Worm (Caenorhabditis elegans) whole organism, L1 larva: ENCODE data around the gene T22F3.2.

Source experiments
- C16A3.4 ChIP-seq: fragments of 150-350 bp; optimal IDR thresholded peaks from 2 replicates; lab custom pipeline; 2014; ENCODE audit warnings: missing biosample characterization, missing genetic modification characterization
- aha-1 ChIP-seq: fragments of 150-350 bp; optimal IDR thresholded peaks from 2 replicates; lab custom pipeline; 2014; ENCODE audit warnings: missing biosample characterization, missing genetic modification characterization
- ama-1 ChIP-seq: fragments of 150-350 bp; optimal IDR thresholded peaks from 2 replicates; lab custom pipeline; 2014
- blmp-1 ChIP-seq: fragments of 150-350 bp; optimal IDR thresholded peaks from 2 replicates; lab custom pipeline; 2014; ENCODE audit warnings: missing biosample characterization, missing genetic modification characterization
- ceh-82 ChIP-seq, 3 experiments: fragments of 150-350 bp in 1 of 3; sonication (generic microtip) in 2 of 3; optimal IDR thresholded peaks; 2 replicates each; lab custom pipeline; 2014 to 2017; ENCODE audit warnings: missing biosample characterization in 3 of 3, missing genetic modification characterization in 3 of 3
- ceh-88 ChIP-seq: fragments of 200-800 bp; sonication (Bioruptor generic); IDR thresholded peaks from 2 replicates; pipeline ENCODE4 v1.3.6; 2022; ENCODE audit warnings: missing genetic modification characterization, missing compliant biosample characterization
- efl-1 ChIP-seq, 4 experiments: fragments of 150-350 bp; optimal IDR thresholded peaks in 3 of 4; peaks in 1 of 4; 1 replicate in 1 of 4; 2 replicates in 3 of 4; lab custom pipeline; 2014; ENCODE audit warnings: missing biosample characterization in 2 of 4, missing genetic modification characterization in 2 of 4, missing genetic modification reagents in 2 of 4
- egl-27 ChIP-seq, 2 experiments: fragments of 150-350 bp in 1 of 2; sonication (generic microtip); optimal IDR thresholded peaks; 3 replicates each; lab custom pipeline; 2017 to 2018; ENCODE audit warnings: missing biosample characterization in 2 of 2, missing genetic modification characterization in 2 of 2, missing genetic modification reagents in 2 of 2
- elt-2 ChIP-seq: sonication (generic microtip); optimal IDR thresholded peaks from 2 replicates; lab custom pipeline; 2016; ENCODE audit warnings: missing genetic modification characterization, mild to moderate bottlenecking, inconsistent platforms, missing compliant biosample characterization, missing genetic modification reagents
- ets-5 ChIP-seq: fragments of 200-800 bp; sonication (Bioruptor generic); IDR thresholded peaks from 2 replicates; pipeline ENCODE4 v1.3.6; 2022; ENCODE audit warnings: missing genetic modification characterization, missing compliant biosample characterization
- fkh-10 ChIP-seq: sonication (generic microtip); optimal IDR thresholded peaks from 2 replicates; lab custom pipeline; 2017; ENCODE audit warnings: missing biosample characterization, missing genetic modification reagents, missing genetic modification characterization
- fos-1 ChIP-seq: fragments of 150-350 bp; optimal IDR thresholded peaks from 2 replicates; lab custom pipeline; 2014; ENCODE audit warnings: missing biosample characterization, missing genetic modification characterization
- grh-1 ChIP-seq: fragments of 200-800 bp; sonication (Bioruptor generic); IDR thresholded peaks from 2 replicates; pipeline ENCODE4 v1.3.6; 2022; ENCODE audit warnings: missing genetic modification reagents, missing genetic modification characterization, missing compliant biosample characterization
- hlh-17 ChIP-seq: fragments of 200-800 bp; sonication (Bioruptor generic); optimal IDR thresholded peaks from 2 replicates; lab custom pipeline; 2018; ENCODE audit warnings: missing genetic modification characterization, mild to moderate bottlenecking, missing compliant biosample characterization, moderate library complexity, borderline replicate concordance
- irx-1 ChIP-seq: sonication (generic microtip); optimal IDR thresholded peaks from 2 replicates; lab custom pipeline; 2016; ENCODE audit warnings: missing genetic modification characterization, missing compliant biosample characterization
- lin-13 ChIP-seq: fragments of 150-350 bp; optimal IDR thresholded peaks from 2 replicates; lab custom pipeline; 2014; ENCODE audit warnings: missing biosample characterization, missing genetic modification reagents, missing genetic modification characterization
- lir-3 ChIP-seq: sonication (generic microtip); optimal IDR thresholded peaks from 2 replicates; lab custom pipeline; 2016; ENCODE audit warnings: mild to moderate bottlenecking, missing genetic modification characterization, moderate library complexity, missing compliant biosample characterization; ENCODE audit not compliant: poor library complexity
- lsy-2 ChIP-seq, 2 experiments: fragments of 150-350 bp; optimal IDR thresholded peaks; 2 replicates each; lab custom pipeline; 2014; ENCODE audit warnings: missing biosample characterization in 2 of 2, missing genetic modification characterization in 2 of 2
- mab-9 ChIP-seq: fragments of 200-800 bp; sonication (Bioruptor generic); IDR thresholded peaks from 2 replicates; pipeline ENCODE4 v1.3.6; 2022; ENCODE audit warnings: missing genetic modification reagents, missing genetic modification characterization, missing compliant biosample characterization
- mdl-1 ChIP-seq, 2 experiments: fragments of 150-350 bp; optimal IDR thresholded peaks; 2 replicates each; lab custom pipeline; 2014 to 2017; ENCODE audit warnings: missing biosample characterization in 2 of 2, missing genetic modification characterization in 2 of 2, inconsistent platforms in 1 of 2
- nhr-12 ChIP-seq: sonication (generic microtip); optimal IDR thresholded peaks from 2 replicates; lab custom pipeline; 2017; ENCODE audit warnings: missing biosample characterization, missing genetic modification characterization
- nhr-28 ChIP-seq: fragments of 150-350 bp; optimal IDR thresholded peaks from 2 replicates; lab custom pipeline; 2014; ENCODE audit warnings: missing biosample characterization, missing genetic modification characterization
- nhr-76 ChIP-seq: sonication (generic microtip); optimal IDR thresholded peaks from 2 replicates; lab custom pipeline; 2017; ENCODE audit warnings: missing biosample characterization, missing genetic modification characterization
- nhr-85 ChIP-seq: sonication (generic microtip); peaks from one replicate; lab custom pipeline; 2016; ENCODE audit warnings: missing genetic modification characterization, inconsistent platforms, missing compliant biosample characterization
- pax-3 ChIP-seq: fragments of 200-800 bp; sonication (Bioruptor generic); optimal IDR thresholded peaks from 2 replicates; lab custom pipeline; 2018; ENCODE audit warnings: mild to moderate bottlenecking, missing genetic modification characterization, moderate library complexity, missing compliant biosample characterization
- pqm-1 ChIP-seq: sonication (generic microtip); optimal IDR thresholded peaks from 3 replicates; lab custom pipeline; 2017; ENCODE audit warnings: missing biosample characterization, missing genetic modification characterization
- rnt-1 ChIP-seq: sonication (generic microtip); optimal IDR thresholded peaks from 2 replicates; lab custom pipeline; 2016; ENCODE audit warnings: mild to moderate bottlenecking, missing genetic modification characterization, moderate library complexity, missing compliant biosample characterization
- sox-4 ChIP-seq: sonication (generic microtip); optimal IDR thresholded peaks from 2 replicates; lab custom pipeline; 2016; ENCODE audit warnings: missing genetic modification characterization, missing compliant biosample characterization
- swsn-7 ChIP-seq: sonication (generic microtip); optimal IDR thresholded peaks from 2 replicates; lab custom pipeline; 2016; ENCODE audit warnings: missing genetic modification characterization, missing compliant biosample characterization
- tbx-2 ChIP-seq: sonication (generic microtip); optimal IDR thresholded peaks from 2 replicates; lab custom pipeline; 2016; ENCODE audit warnings: missing genetic modification characterization, missing compliant biosample characterization
- tlp-1 ChIP-seq: fragments of 150-350 bp; optimal IDR thresholded peaks from 2 replicates; lab custom pipeline; 2014; ENCODE audit warnings: missing biosample characterization, missing genetic modification characterization
- vab-15 ChIP-seq: sonication (generic microtip); optimal IDR thresholded peaks from 2 replicates; lab custom pipeline; 2017; ENCODE audit warnings: missing genotype, mild to moderate bottlenecking, missing genetic modification characterization, missing compliant biosample characterization
- zag-1 ChIP-seq: fragments of 150-350 bp; optimal IDR thresholded peaks from 2 replicates; lab custom pipeline; 2014; ENCODE audit warnings: missing biosample characterization, missing genetic modification characterization
- zip-4 ChIP-seq: fragments of 200-800 bp; sonication (Bioruptor generic); optimal IDR thresholded peaks from 2 replicates; lab custom pipeline; 2018; ENCODE audit warnings: mild to moderate bottlenecking, missing genetic modification characterization, moderate library complexity, missing compliant biosample characterization
- ztf-11 ChIP-seq, 2 experiments: sonication (generic microtip); optimal IDR thresholded peaks; 2 replicates each; lab custom pipeline; 2016 to 2017; ENCODE audit warnings: missing genetic modification characterization in 2 of 2, missing biosample characterization in 1 of 2, missing compliant biosample characterization in 1 of 2
- ztf-4 ChIP-seq: fragments of 150-350 bp; optimal IDR thresholded peaks from 2 replicates; lab custom pipeline; 2014; ENCODE audit warnings: missing biosample characterization, missing genetic modification characterization

The T22F3.2 gene

DNA sequence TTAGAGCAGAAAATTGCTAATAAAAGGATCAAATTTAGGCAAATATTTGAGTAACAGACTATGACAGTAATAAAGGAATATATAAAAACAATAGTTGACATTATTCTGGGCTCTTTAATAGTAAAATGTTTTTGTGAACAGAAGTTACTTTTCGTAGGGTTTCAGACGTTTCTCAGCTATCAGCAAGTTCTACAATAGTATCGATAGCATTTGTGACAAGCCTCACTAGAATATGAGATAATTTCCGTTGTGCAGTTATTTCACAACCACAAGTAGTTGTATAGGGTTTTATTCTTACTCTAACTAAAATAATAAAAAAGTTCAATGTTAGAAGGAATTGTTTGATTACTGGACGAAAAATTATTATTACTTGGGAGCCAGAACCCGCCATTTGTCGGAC is 39.9 kb upstream of the T22F3.2 start, which contains the start of gene srbc-68:
srbc-68 (minus strand) TSS at position 101 of the 400 bp plus-strand sequence.
- TF ChIP-seq zip-4 (no peak), swsn-7 (tag; lab: Kevin White, UChicago) (no peak), fos-1 (tag; lab: Kevin White, UChicago) (no peak), ztf-4 (no peak), lir-3 (tag; lab: Kevin White, UChicago) (no peak), pqm-1 (no peak), tlp-1 (tag; lab: Kevin White, UChicago) (no peak)

DNA sequence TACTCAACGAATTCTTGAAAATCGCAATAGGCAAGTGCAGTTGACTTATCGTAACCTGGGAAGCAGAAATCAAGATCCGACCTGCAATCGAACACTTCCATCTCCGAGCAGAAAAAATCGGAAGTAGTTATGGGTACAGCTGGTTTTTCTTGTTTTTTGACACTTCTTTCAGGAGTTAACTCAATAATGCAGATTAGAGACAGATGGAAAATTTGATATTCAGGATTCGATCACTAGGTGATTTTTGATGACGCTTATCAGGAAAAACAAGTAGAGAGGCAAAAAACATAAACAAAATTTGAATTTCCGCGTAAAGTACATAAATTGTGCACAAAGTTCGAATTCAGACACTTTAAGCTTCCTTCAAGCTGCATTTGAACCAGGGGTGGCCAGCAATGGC is 37.6 kb upstream of the T22F3.2 start, which contains the start of gene srw-130:
srw-130 (minus strand) TSS at position 101 of the 400 bp plus-strand sequence.
- TF ChIP-seq grh-1 (GFP tag; lab: Robert Waterston, UW): no peak

DNA sequence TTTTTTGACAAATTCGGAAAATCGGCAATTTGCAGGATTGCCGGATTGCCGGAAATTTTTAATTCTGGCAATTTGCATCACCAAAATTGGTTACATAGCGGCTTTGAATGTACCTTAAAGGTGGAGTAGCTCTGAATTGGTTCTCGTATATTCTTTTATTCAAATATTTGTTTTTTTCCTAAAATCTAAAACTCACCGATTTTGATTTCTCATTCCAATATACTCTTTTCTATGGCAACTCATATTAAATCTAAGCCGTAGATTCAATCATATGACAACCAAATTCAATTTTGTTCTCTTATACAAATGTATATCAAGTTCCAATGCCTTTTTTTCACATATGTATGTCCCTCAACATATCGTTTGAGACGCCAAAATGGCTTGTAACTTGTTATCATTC is 36.9 kb upstream of the T22F3.2 start, which contains the start of gene sri-21:
sri-21 (plus strand) TSS at position 301 of the 400 bp plus-strand sequence.
- TF ChIP-seq irx-1: no peak
- TF ChIP-seq swsn-7 (tag; lab: Kevin White, UChicago): no peak
- no peak for TF ChIP-seq nhr-85 (tag; lab: Kevin White, UChicago)
- no peak for TF ChIP-seq nhr-76 (tag; lab: Kevin White, UChicago)
- no peak for TF ChIP-seq ets-5 (GFP tag; lab: Robert Waterston, UW)
- no peak for TF ChIP-seq vab-15 (tag; lab: Kevin White, UChicago)
- no peak for TF ChIP-seq pax-3 (tag; lab: Kevin White, UChicago)
- no peak for TF ChIP-seq rnt-1 (tag; lab: Kevin White, UChicago)
- no peak for TF ChIP-seq fkh-10 (GFP tag; lab: Kevin White, UChicago)
- TF ChIP-seq pqm-1: no peak
- TF ChIP-seq elt-2 (tag; lab: Kevin White, UChicago): no peak
- TF ChIP-seq ama-1 (lab: Kevin White, UChicago): no peak
- no peak for TF ChIP-seq tbx-2 (tag; lab: Kevin White, UChicago)
- TF ChIP-seq lsy-2 (tag; optimal IDR thresholded peaks at IDR 0.05; lab: Kevin White, UChicago): no peak

DNA sequence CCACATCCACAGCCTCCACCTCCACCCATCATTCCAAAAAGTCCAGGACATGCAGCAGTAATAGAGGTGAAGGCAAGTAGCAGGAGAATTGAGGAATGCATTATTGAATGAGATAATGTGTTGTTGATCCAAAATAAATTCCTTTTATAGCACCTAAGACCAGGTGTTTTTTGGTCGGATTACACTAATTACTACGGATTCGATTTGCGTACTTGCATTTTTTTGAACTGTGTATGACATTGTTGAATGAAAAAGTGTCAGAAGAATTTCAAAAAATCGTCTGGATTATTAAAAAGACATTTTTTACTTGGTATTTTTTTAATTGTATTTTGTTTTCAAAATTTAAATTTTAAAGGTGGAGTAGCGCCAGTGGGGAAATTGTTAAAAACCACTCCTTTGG is 34.7 kb upstream of the T22F3.2 start, which contains the start of gene grl-28:
grl-28 (minus strand) TSS at position 101 of the 400 bp plus-strand sequence.
- TF ChIP-seq nhr-85 (tag; lab: Kevin White, UChicago) (peak; percentile 1), zag-1 (no peak), ceh-88 (GFP tag; lab: Robert Waterston, UW) (no peak)

DNA sequence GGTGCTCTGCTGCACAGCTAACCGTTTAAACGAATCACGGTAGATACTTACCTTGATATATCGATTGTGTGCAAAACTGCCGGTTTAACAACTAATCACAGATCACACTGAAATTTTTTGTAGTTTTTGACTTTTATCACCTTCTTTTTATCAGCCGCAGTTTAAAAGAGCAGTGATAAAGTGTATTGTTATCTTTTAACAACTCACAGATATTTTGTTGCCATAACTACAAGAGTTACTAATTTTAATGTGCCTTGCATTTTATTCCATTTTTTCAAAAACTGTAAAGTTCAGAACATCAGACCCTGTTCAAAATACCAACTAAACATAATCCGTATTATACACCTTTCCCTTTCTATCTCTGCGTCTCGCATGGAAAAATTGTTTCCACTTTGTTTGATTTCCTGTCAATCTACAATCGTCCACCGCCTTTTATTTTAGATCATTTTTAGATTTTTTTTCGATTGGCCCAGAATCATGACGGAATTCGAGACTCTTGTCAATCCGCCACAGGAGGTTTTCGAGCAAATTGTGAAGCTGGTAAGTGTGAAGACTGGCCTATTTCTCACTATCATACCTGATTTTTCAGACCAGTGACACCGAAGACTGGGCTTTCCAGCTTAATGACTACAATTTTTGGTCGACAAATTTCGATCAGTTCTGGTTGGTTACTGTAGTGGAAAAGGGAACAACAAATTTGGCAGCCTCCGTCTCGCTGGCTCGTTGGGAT is 33.5 kb upstream of the T22F3.2 start, which contains the start of gene T24A6.20:
T24A6.20 (plus strand) TSS at position 395 of the 730 bp plus-strand sequence.
- TF ChIP-seq blmp-1 (tag; lab: Kevin White, UChicago): peak; percentile 35
- TF ChIP-seq nhr-28 (tag; lab: Kevin White, UChicago): no peak
- TF ChIP-seq sox-4 (tag; lab: Kevin White, UChicago): no peak
- no peak for TF ChIP-seq C16A3.4
- TF ChIP-seq mdl-1 (tag; optimal IDR thresholded peaks at IDR 0.05; lab: Kevin White, UChicago): no peak
- TF ChIP-seq elt-2 (tag; lab: Kevin White, UChicago): peak; percentile 70
- TF ChIP-seq ceh-82 (tag; optimal IDR thresholded peaks at IDR 0.05; lab: Kevin White, UChicago): no peak
- TF ChIP-seq efl-1 (optimal IDR thresholded peaks at IDR 0.05; lab: Kevin White, UChicago): no peak
- peak in 1 of 2 experiments; percentile 91 for TF ChIP-seq efl-1 (GFP tag; optimal IDR thresholded peaks at IDR 0.05 in 1 of 2; lab: Kevin White, UChicago)

DNA sequence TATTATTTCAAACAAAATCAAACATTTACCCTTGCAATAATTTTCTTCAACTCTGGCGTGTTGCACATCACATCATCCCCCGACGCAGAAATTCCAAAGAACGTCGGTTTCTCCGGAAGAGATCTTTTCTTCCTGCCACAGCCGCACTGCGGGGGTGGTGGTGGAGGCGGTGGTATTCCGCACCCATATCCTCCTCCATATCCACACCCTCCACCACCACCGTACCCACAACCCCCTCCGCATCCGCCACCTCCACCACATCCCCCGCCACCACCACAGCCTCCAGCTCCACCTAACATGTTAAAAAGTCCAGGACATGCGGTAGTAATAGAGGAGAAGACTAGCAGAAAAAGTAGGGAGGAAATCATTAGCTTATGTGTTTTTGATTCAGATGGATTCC is 31.6 kb upstream of the T22F3.2 start, which contains the start of gene grl-29:
grl-29 (minus strand) TSS at position 368 of the 400 bp plus-strand sequence.
- TF ChIP-seq pax-3 (tag; lab: Kevin White, UChicago): no peak
- TF ChIP-seq egl-27 (tag; optimal IDR thresholded peaks at IDR 0.05; lab: Kevin White, UChicago): no peak
- no peak for TF ChIP-seq nhr-12
- no peak for TF ChIP-seq hlh-17
- no peak for TF ChIP-seq nhr-85 (tag; lab: Kevin White, UChicago)
- no peak for TF ChIP-seq mab-9 (GFP tag; lab: Robert Waterston, UW)
- no peak for TF ChIP-seq aha-1 (tag; lab: Kevin White, UChicago)
- TF ChIP-seq lin-13 (GFP tag; lab: Kevin White, UChicago): no peak
- TF ChIP-seq pqm-1: no peak
- TF ChIP-seq ztf-11 (tag; optimal IDR thresholded peaks at IDR 0.05; lab: Kevin White, UChicago): no peak
- TF ChIP-seq, all 84 proteins: peak for 0
